Fruit fly (Drosophila melanogaster) whole organism, prepupa: ENCODE measurements around the gene CG32679.

Experiments
- Blimp-1 ChIP-seq: fragments of 200-800 bp; sonication (Bioruptor generic); optimal IDR thresholded peaks from 3 replicates; lab custom pipeline; 2017; ENCODE audit warnings: missing biosample characterization, missing genetic modification characterization, mild to moderate bottlenecking, moderate library complexity, missing genetic modification reagents
- CG3032 ChIP-seq: fragments of 200-800 bp; optimal IDR thresholded peaks from 2 replicates; lab custom pipeline; 2019; ENCODE audit warnings: missing biosample characterization, mild to moderate bottlenecking, missing genetic modification characterization, moderate library complexity
- CG34406 ChIP-seq: fragments of 200-800 bp; sonication (Bioruptor generic); optimal IDR thresholded peaks from 3 replicates; lab custom pipeline; 2016; ENCODE audit warnings: missing biosample characterization, missing genetic modification characterization
- Lpt ChIP-seq: fragments of 200-800 bp; sonication (Bioruptor generic); optimal IDR thresholded peaks from 3 replicates; lab custom pipeline; 2016; ENCODE audit warnings: missing biosample characterization, missing genetic modification characterization
- achi ChIP-seq: fragments of 200-800 bp; sonication (Bioruptor generic); optimal IDR thresholded peaks from 3 replicates; lab custom pipeline; 2016; ENCODE audit warnings: missing biosample characterization, missing genetic modification characterization
- fkh ChIP-seq: fragments of 200-800 bp; sonication (Bioruptor generic); optimal IDR thresholded peaks from 3 replicates; lab custom pipeline; 2017; ENCODE audit warnings: missing biosample characterization, mild to moderate bottlenecking, missing genetic modification characterization, moderate library complexity
- spab ChIP-seq: fragments of 200-800 bp; sonication (Bioruptor generic); optimal IDR thresholded peaks from 2 replicates; lab custom pipeline; 2017; ENCODE audit warnings: missing biosample characterization, mild to moderate bottlenecking, missing genetic modification characterization, missing genetic modification reagents

DNA sequence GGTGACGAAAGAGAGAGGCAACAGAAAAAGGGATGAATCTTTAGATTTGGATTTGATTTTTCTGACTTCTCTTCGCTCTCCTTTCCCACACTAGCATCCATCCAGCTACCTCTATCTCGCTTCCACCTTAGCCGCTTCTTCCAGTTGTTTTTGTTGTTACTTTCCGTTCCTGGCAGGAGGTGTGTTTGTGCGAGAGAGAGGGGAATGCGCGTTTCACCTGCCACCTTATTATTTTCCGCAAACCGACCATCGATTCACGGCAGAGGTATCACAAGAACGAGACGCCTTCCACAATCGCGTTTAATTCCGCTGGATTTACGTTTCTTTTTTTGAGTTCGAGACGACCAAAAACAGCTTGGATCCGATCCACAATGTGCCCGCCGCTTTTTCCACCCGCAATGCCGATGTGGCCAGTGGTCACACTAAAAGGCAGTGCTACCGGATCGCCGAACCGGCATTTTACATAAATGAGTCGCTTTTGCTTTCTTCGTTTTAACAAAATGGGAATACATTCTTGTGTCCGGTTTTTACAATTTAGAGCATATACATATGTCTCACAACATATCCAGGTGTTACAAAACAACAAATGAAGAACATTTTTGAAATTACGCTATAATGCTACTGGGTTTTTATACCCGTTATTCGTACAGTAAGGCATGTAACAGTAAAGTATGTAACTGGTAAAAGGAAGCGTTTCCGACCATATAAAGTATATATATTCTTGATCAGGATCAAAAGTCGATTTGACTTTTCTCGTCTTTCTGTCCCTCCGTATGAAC lies 41.5 kb downstream of the CG32679 start, which contains the start of gene alpha-Man-Ia:
- TF ChIP-seq fkh (no peak), spab (GFP tag; lab: Kevin White, UChicago) (no peak), achi (GFP tag; lab: Kevin White, UChicago) (peak; percentile 17), CG3032 (tag; lab: Kevin White, UChicago) (peak; percentile 19), Blimp-1 (GFP tag; lab: Kevin White, UChicago) (no peak), Lpt (GFP tag; lab: Kevin White, UChicago) (no peak), CG34406 (no peak)
